Fruit fly (Drosophila melanogaster) whole organism, embryonic: Measurements from ENCODE around the gene ea.

Experiments used
- B-H1 ChIP-seq: fragments of 200-800 bp; sonication (Bioruptor generic); IDR thresholded peaks from 3 replicates; pipeline ENCODE4 v1.3.6; 2022; ENCODE audit warnings: missing biosample characterization, missing genetic modification characterization
- Blimp-1 ChIP-seq: fragments of 200-800 bp; sonication (Bioruptor generic); optimal IDR thresholded peaks from 3 replicates; lab custom pipeline; 2018; ENCODE audit warnings: missing biosample characterization, missing genetic modification characterization, mild to moderate bottlenecking, moderate library complexity, missing genetic modification reagents
- C15 ChIP-seq: fragments of 200-800 bp; sonication (Bioruptor generic); IDR thresholded peaks from 3 replicates; pipeline ENCODE4 v1.3.6; 2022; ENCODE audit warnings: missing biosample characterization, missing genetic modification characterization
- CG10274 ChIP-seq: fragments of 200-800 bp; sonication (Bioruptor generic); optimal IDR thresholded peaks from 3 replicates; lab custom pipeline; 2017; ENCODE audit warnings: missing biosample characterization, mild to moderate bottlenecking, missing genetic modification characterization
- CG11247 ChIP-seq: fragments of 200-800 bp; sonication (Bioruptor generic); IDR thresholded peaks from 2 replicates; pipeline ENCODE4 v1.3.6; 2022; ENCODE audit warnings: missing biosample characterization, missing genetic modification characterization
- CG11504 ChIP-seq: fragments of 200-800 bp; sonication (Bioruptor generic); optimal IDR thresholded peaks from 3 replicates; lab custom pipeline; 2019; ENCODE audit warnings: missing biosample characterization, mild to moderate bottlenecking, missing genetic modification characterization, moderate library complexity
- CG12391 ChIP-seq: fragments of 200-800 bp; sonication (Bioruptor generic); optimal IDR thresholded peaks from 3 replicates; lab custom pipeline; 2018; ENCODE audit warnings: missing biosample characterization, mild to moderate bottlenecking, missing genetic modification characterization, moderate library complexity
- CG12659 ChIP-seq: fragments of 200-800 bp; sonication (Bioruptor generic); optimal IDR thresholded peaks from 3 replicates; lab custom pipeline; 2017; ENCODE audit warnings: mild to moderate bottlenecking, missing biosample characterization, missing genetic modification reagents, missing genetic modification characterization
- CG13624 ChIP-seq: fragments of 200-800 bp; sonication (Bioruptor generic); optimal IDR thresholded peaks from 2 replicates; lab custom pipeline; 2016; ENCODE audit warnings: missing biosample characterization, missing genetic modification characterization
- CG13775 ChIP-seq: fragments of 200-800 bp; sonication (Bioruptor generic); optimal IDR thresholded peaks from 3 replicates; lab custom pipeline; 2017; ENCODE audit warnings: missing biosample characterization, mild to moderate bottlenecking, missing genetic modification characterization
- CG14441 ChIP-seq: fragments of 200-800 bp; sonication (Bioruptor generic); IDR thresholded peaks from 2 replicates; pipeline ENCODE4 v1.3.6; 2022; ENCODE audit warnings: missing biosample characterization, missing genetic modification characterization
- CG14667 ChIP-seq: fragments of 200-800 bp; sonication (Bioruptor generic); IDR thresholded peaks from 2 replicates; pipeline ENCODE4 v1.3.6; 2022; ENCODE audit warnings: missing biosample characterization, missing genetic modification characterization
- CG15514 ChIP-seq: fragments of 200-800 bp; sonication (Bioruptor generic); optimal IDR thresholded peaks from 3 replicates; lab custom pipeline; 2017; ENCODE audit warnings: missing biosample characterization, missing genetic modification characterization, mild to moderate bottlenecking, moderate library complexity, missing genetic modification reagents
- CG16779 ChIP-seq: fragments of 200-800 bp; sonication (Bioruptor generic); IDR thresholded peaks from 2 replicates; pipeline ENCODE4 v1.3.6; 2022; ENCODE audit warnings: missing biosample characterization, missing genetic modification characterization
- CG16863 ChIP-seq: fragments of 200-800 bp; sonication (Bioruptor generic); optimal IDR thresholded peaks from 3 replicates; lab custom pipeline; 2016; ENCODE audit warnings: missing biosample characterization, missing genetic modification characterization
- CG17186 ChIP-seq: fragments of 200-800 bp; sonication (Bioruptor generic); optimal IDR thresholded peaks from 3 replicates; lab custom pipeline; 2017; ENCODE audit warnings: missing biosample characterization, missing genetic modification reagents, missing genetic modification characterization
- CG17359 ChIP-seq: fragments of 200-800 bp; sonication (Bioruptor generic); optimal IDR thresholded peaks from 3 replicates; lab custom pipeline; 2018; ENCODE audit warnings: missing biosample characterization, mild to moderate bottlenecking, missing genetic modification characterization, moderate library complexity
- CG17361 ChIP-seq: fragments of 200-800 bp; sonication (Bioruptor generic); IDR thresholded peaks from 3 replicates; pipeline ENCODE4 v1.3.6; 2022; ENCODE audit warnings: missing biosample characterization, missing genetic modification characterization
- CG17612 ChIP-seq: fragments of 200-800 bp; sonication (Bioruptor generic); IDR thresholded peaks from 2 replicates; pipeline ENCODE4 v1.3.6; 2022; ENCODE audit warnings: missing biosample characterization, missing genetic modification characterization
- CG1832 ChIP-seq: fragments of 200-800 bp; sonication (Bioruptor generic); optimal IDR thresholded peaks from 2 replicates; lab custom pipeline; 2017; ENCODE audit warnings: missing biosample characterization, mild to moderate bottlenecking, missing genetic modification characterization, inconsistent platforms
- CG18599 ChIP-seq: fragments of 200-800 bp; sonication (Bioruptor generic); optimal IDR thresholded peaks from 3 replicates; lab custom pipeline; 2017; ENCODE audit warnings: missing biosample characterization, missing genetic modification characterization, mild to moderate bottlenecking, moderate library complexity, missing genetic modification reagents
- CG2712 ChIP-seq: fragments of 200-800 bp; optimal IDR thresholded peaks from 3 replicates; lab custom pipeline; 2019; ENCODE audit warnings: missing biosample characterization, mild to moderate bottlenecking, missing genetic modification characterization, moderate library complexity
- CG30403 ChIP-seq: fragments of 200-800 bp; sonication (Bioruptor generic); optimal IDR thresholded peaks from 3 replicates; lab custom pipeline; 2016; ENCODE audit warnings: missing biosample characterization, missing genetic modification characterization
- CG32532 ChIP-seq: fragments of 200-800 bp; sonication (Bioruptor generic); IDR thresholded peaks from 2 replicates; pipeline ENCODE4 v1.3.6; 2022; ENCODE audit warnings: missing biosample characterization, missing genetic modification characterization
- CG5953 ChIP-seq: fragments of 200-800 bp; sonication (Bioruptor generic); IDR thresholded peaks from 2 replicates; pipeline ENCODE4 v1.3.6; 2022; ENCODE audit warnings: missing biosample characterization, missing genetic modification characterization
- CG6765 ChIP-seq: fragments of 200-800 bp; sonication (Bioruptor generic); optimal IDR thresholded peaks from 3 replicates; lab custom pipeline; 2017; ENCODE audit warnings: missing biosample characterization, mild to moderate bottlenecking, missing genetic modification characterization
- CG9876 ChIP-seq: fragments of 200-800 bp; sonication (Bioruptor generic); optimal IDR thresholded peaks from 2 replicates; lab custom pipeline; 2016; ENCODE audit warnings: missing biosample characterization, missing genetic modification characterization
- CrebB ChIP-seq: fragments of 200-800 bp; sonication (Bioruptor generic); optimal IDR thresholded peaks from 3 replicates; lab custom pipeline; 2018; ENCODE audit warnings: missing biosample characterization, mild to moderate bottlenecking, missing genetic modification characterization
- D19A ChIP-seq: fragments of 200-800 bp; optimal IDR thresholded peaks from 3 replicates; lab custom pipeline; 2019; ENCODE audit warnings: missing biosample characterization, mild to moderate bottlenecking, missing genetic modification characterization, moderate library complexity
- Fer3 ChIP-seq: fragments of 200-800 bp; sonication (Bioruptor generic); optimal IDR thresholded peaks from 2 replicates; lab custom pipeline; 2018; ENCODE audit warnings: missing biosample characterization, mild to moderate bottlenecking, missing genetic modification characterization, moderate library complexity
- Hr51 ChIP-seq, 2 experiments: fragments of 200-800 bp; sonication (Bioruptor generic); optimal IDR thresholded peaks; 2 replicates in 1 of 2; 3 replicates in 1 of 2; lab custom pipeline; 2016 to 2018; ENCODE audit warnings: missing biosample characterization in 2 of 2, missing genetic modification characterization in 2 of 2, mild to moderate bottlenecking in 1 of 2, moderate library complexity in 1 of 2
- Mad ChIP-seq: fragments of 200-800 bp; sonication (Bioruptor generic); optimal IDR thresholded peaks from 2 replicates; lab custom pipeline; 2016; ENCODE audit warnings: missing biosample characterization, missing genetic modification characterization
- Oaz ChIP-seq: fragments of 200-800 bp; sonication (Bioruptor generic); IDR thresholded peaks from 2 replicates; pipeline ENCODE4 v1.3.6; 2022; ENCODE audit warnings: missing biosample characterization, missing genetic modification characterization
- Sry-β ChIP-seq: fragments of 200-800 bp; sonication (Bioruptor generic); optimal IDR thresholded peaks from 2 replicates; lab custom pipeline; 2018; ENCODE audit warnings: missing biosample characterization, mild to moderate bottlenecking, missing genetic modification characterization, moderate library complexity
- Sry-δ ChIP-seq: fragments of 200-800 bp; sonication (Bioruptor generic); optimal IDR thresholded peaks from 2 replicates; lab custom pipeline; 2016; ENCODE audit warnings: missing biosample characterization, missing genetic modification characterization
- ap ChIP-seq: fragments of 200-800 bp; sonication (Bioruptor generic); IDR thresholded peaks from 2 replicates; pipeline ENCODE4 v1.3.6; 2022; ENCODE audit warnings: missing biosample characterization, missing genetic modification characterization
- ato ChIP-seq: fragments of 200-800 bp; sonication (Bioruptor generic); IDR thresholded peaks from 2 replicates; pipeline ENCODE4 v1.3.6; 2022; ENCODE audit warnings: missing biosample characterization, missing genetic modification characterization; ENCODE audit not compliant: partially characterized antibody
- bcd ChIP-seq: fragments of 200-800 bp; sonication (Bioruptor generic); optimal IDR thresholded peaks from 2 replicates; lab custom pipeline; 2017; ENCODE audit warnings: missing biosample characterization, mild to moderate bottlenecking, missing genetic modification characterization
- cas ChIP-seq: fragments of 200-800 bp; sonication (Bioruptor generic); IDR thresholded peaks from 2 replicates; pipeline ENCODE4 v1.3.6; 2022; ENCODE audit warnings: missing biosample characterization, missing genetic modification characterization
- chif ChIP-seq, 2 experiments: fragments of 200-800 bp; sonication (Bioruptor generic); optimal IDR thresholded peaks; 3 replicates each; lab custom pipeline; 2016; ENCODE audit warnings: missing biosample characterization in 2 of 2, missing genetic modification characterization in 2 of 2
- dm ChIP-seq: fragments of 200-800 bp; sonication (Bioruptor generic); optimal IDR thresholded peaks from 3 replicates; lab custom pipeline; 2016; ENCODE audit warnings: missing biosample characterization, missing genetic modification characterization
- fd96Cb ChIP-seq: fragments of 200-800 bp; sonication (Bioruptor generic); optimal IDR thresholded peaks from 2 replicates; lab custom pipeline; 2018; ENCODE audit warnings: missing biosample characterization, mild to moderate bottlenecking, missing genetic modification characterization, moderate library complexity
- gcm2 ChIP-seq: fragments of 200-800 bp; sonication (Bioruptor generic); optimal IDR thresholded peaks from 2 replicates; lab custom pipeline; 2016; ENCODE audit warnings: missing biosample characterization, missing genetic modification characterization
- h ChIP-seq: fragments of >200 bp; optimal IDR thresholded peaks from 2 replicates; lab custom pipeline; 2017
- lmd ChIP-seq: fragments of 200-800 bp; sonication (Bioruptor generic); IDR thresholded peaks from 2 replicates; pipeline ENCODE4 v1.3.6; 2022; ENCODE audit warnings: missing biosample characterization, missing genetic modification characterization
- mam ChIP-seq: fragments of 200-800 bp; sonication (Bioruptor generic); optimal IDR thresholded peaks from 3 replicates; lab custom pipeline; 2016; ENCODE audit warnings: missing biosample characterization, missing genetic modification characterization
- oc ChIP-seq: fragments of 200-800 bp; sonication (Bioruptor generic); optimal IDR thresholded peaks from 2 replicates; lab custom pipeline; 2018; ENCODE audit warnings: missing biosample characterization, mild to moderate bottlenecking, missing genetic modification characterization, moderate library complexity
- salm ChIP-seq: fragments of 200-800 bp; sonication (Bioruptor generic); optimal IDR thresholded peaks from 2 replicates; lab custom pipeline; 2018; ENCODE audit warnings: missing biosample characterization, mild to moderate bottlenecking, missing genetic modification characterization
- sens-2 ChIP-seq: fragments of 200-800 bp; sonication (Bioruptor generic); IDR thresholded peaks from 2 replicates; pipeline ENCODE4 v1.3.6; 2022; ENCODE audit warnings: missing biosample characterization, missing genetic modification characterization
- tna ChIP-seq: fragments of 200-800 bp; sonication (Bioruptor generic); IDR thresholded peaks from 2 replicates; pipeline ENCODE4 v1.3.6; 2022; ENCODE audit warnings: missing biosample characterization, missing genetic modification characterization; ENCODE audit not compliant: partially characterized antibody
- unpg ChIP-seq: fragments of 200-800 bp; sonication (Bioruptor generic); optimal IDR thresholded peaks from 3 replicates; lab custom pipeline; 2018; ENCODE audit warnings: missing biosample characterization, mild to moderate bottlenecking, missing genetic modification characterization, moderate library complexity

ea gene

DNA sequence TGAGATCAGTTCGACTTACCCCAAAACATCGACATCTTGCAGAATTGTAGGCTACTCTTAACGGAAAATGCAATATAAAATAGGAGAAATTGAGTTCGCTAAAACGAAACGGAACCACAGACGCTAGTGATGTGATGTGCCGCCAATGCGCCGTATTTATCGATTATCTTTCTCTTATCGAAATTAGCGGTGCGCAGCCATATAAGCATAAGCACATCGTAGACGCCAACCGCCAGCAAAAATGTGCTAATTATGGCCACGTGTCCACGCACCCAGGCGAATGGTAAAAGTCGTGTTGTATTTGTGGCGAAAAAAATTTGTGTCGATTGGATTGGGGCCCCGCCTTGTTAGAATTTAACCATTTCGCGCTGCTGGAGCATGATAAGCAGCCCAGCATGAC lies 4.5 kb downstream of the ea start, which contains the start of the genes Fkbp39 and Cyfip (continued):
- TF ChIP-seq CG30403 (GFP tag; lab: Kevin White, UChicago): peak; percentile 33
- TF ChIP-seq CG6765: no peak
- TF ChIP-seq C15 (GFP tag; lab: Robert Waterston, UW): no peak
- TF ChIP-seq CG17361 (GFP tag; lab: Robert Waterston, UW): no peak
- TF ChIP-seq CG17186: peak; percentile 98
- no peak for TF ChIP-seq CG18599 (GFP tag; lab: Kevin White, UChicago)
- peak; percentile 69 for TF ChIP-seq mam (GFP tag; lab: Kevin White, UChicago)
- TF ChIP-seq h (lab: Kevin White, UChicago): no peak
- peak; percentile 64 for TF ChIP-seq CG32532 (GFP tag; lab: Robert Waterston, UW)
- peak; percentile 64 for TF ChIP-seq CG12391
- TF ChIP-seq oc: no peak
- peak; percentile 67 for TF ChIP-seq ato
- no peak for TF ChIP-seq salm (tag; lab: Kevin White, UChicago)
- TF ChIP-seq Oaz (GFP tag; lab: Robert Waterston, UW): no peak
- peak; percentile 27 for TF ChIP-seq Fer3 (tag; lab: Kevin White, UChicago)
- TF ChIP-seq D19A (tag; lab: Kevin White, UChicago): no peak
- no peak for TF ChIP-seq Blimp-1 (GFP tag; lab: Kevin White, UChicago)
- no peak for TF ChIP-seq unpg
- peak; percentile 52 for TF ChIP-seq CG2712
- TF ChIP-seq cas (GFP tag; lab: Robert Waterston, UW): no peak; the same call in 1 of the 2 replicates
- TF ChIP-seq CG13775 (GFP tag; lab: Kevin White, UChicago): peak; percentile 40
- no peak for TF ChIP-seq B-H1
- peak; percentile 9 for TF ChIP-seq CG16863 (GFP tag; lab: Kevin White, UChicago)
- TF ChIP-seq bcd (GFP tag; lab: Kevin White, UChicago): no peak
- TF ChIP-seq lmd: no peak; the same call in 1 of the 2 replicates
- TF ChIP-seq CG1832: no peak
- TF ChIP-seq CG15514 (GFP tag; lab: Kevin White, UChicago): peak; percentile 97
- TF ChIP-seq Sry-δ (GFP tag; lab: Kevin White, UChicago): peak; percentile 100
- peak; percentile 97 for TF ChIP-seq dm (GFP tag; lab: Kevin White, UChicago)
- no peak for TF ChIP-seq ap (GFP tag; lab: Robert Waterston, UW)
- no peak for TF ChIP-seq CG5953 (GFP tag; lab: Robert Waterston, UW)
- TF ChIP-seq Sry-β (GFP tag; lab: Kevin White, UChicago): no peak
- peak in 1 of 2 experiments; percentile 36 for TF ChIP-seq chif (GFP tag; optimal IDR thresholded peaks at IDR 0.05; lab: Kevin White, UChicago)
- TF ChIP-seq CG9876 (GFP tag; lab: Kevin White, UChicago): peak; percentile 52
- TF ChIP-seq sens-2 (GFP tag; lab: Robert Waterston, UW): no peak
- TF ChIP-seq CG13624 (GFP tag; lab: Kevin White, UChicago): peak; percentile 91
- TF ChIP-seq CG12659 (GFP tag; lab: Kevin White, UChicago): peak; percentile 91
- TF ChIP-seq CG17359 (tag; lab: Kevin White, UChicago): peak; percentile 21
- TF ChIP-seq Hr51 (GFP tag; optimal IDR thresholded peaks at IDR 0.05; lab: Kevin White, UChicago): peak in 1 of 2 experiments; percentile 48
- peak; percentile 14 for TF ChIP-seq gcm2 (GFP tag; lab: Kevin White, UChicago)
- TF ChIP-seq Mad: no peak
- TF ChIP-seq CG11504 (tag; lab: Kevin White, UChicago): no peak
- TF ChIP-seq CG16779 (GFP tag; lab: Robert Waterston, UW): no peak
- no peak for TF ChIP-seq CG14441 (GFP tag; lab: Robert Waterston, UW)
- TF ChIP-seq fd96Cb (tag; lab: Kevin White, UChicago): no peak
- TF ChIP-seq CrebB (tag; lab: Kevin White, UChicago): peak; percentile 43
- TF ChIP-seq CG17612 (GFP tag; lab: Robert Waterston, UW): no peak
- no peak for TF ChIP-seq CG10274 (GFP tag; lab: Kevin White, UChicago)
- TF ChIP-seq tna: 0 out of 2 replicates have a peak, but pooled peaks have one; percentile 34
- TF ChIP-seq CG14667 (GFP tag; lab: Robert Waterston, UW): no peak
- 0 out of 2 replicates have a peak, but pooled peaks have one; percentile 20 for TF ChIP-seq CG11247 (GFP tag; lab: Robert Waterston, UW)
